Worm (Caenorhabditis elegans) whole organism, L1 larva: ENCODE results near the gene C27A2.12.

Experiments
- ama-1 ChIP-seq: fragments of 150-350 bp; optimal IDR thresholded peaks from 2 replicates; lab custom pipeline; 2014
- ceh-82 ChIP-seq, 3 experiments: fragments of 150-350 bp in 1 of 3; sonication (generic microtip) in 2 of 3; optimal IDR thresholded peaks; 2 replicates each; lab custom pipeline; 2014 to 2017; ENCODE audit warnings: missing biosample characterization in 3 of 3, missing genetic modification characterization in 3 of 3
- ces-1 ChIP-seq: fragments of 150-350 bp; optimal IDR thresholded peaks from 2 replicates; lab custom pipeline; 2014; ENCODE audit warnings: missing biosample characterization, missing genetic modification reagents, missing genetic modification characterization
- egl-13 ChIP-seq: sonication (generic microtip); optimal IDR thresholded peaks from 2 replicates; lab custom pipeline; 2016; ENCODE audit warnings: missing genotype, missing genetic modification reagents, missing genetic modification characterization, missing compliant biosample characterization
- egl-27 ChIP-seq, 2 experiments: fragments of 150-350 bp in 1 of 2; sonication (generic microtip); optimal IDR thresholded peaks; 3 replicates each; lab custom pipeline; 2017 to 2018; ENCODE audit warnings: missing biosample characterization in 2 of 2, missing genetic modification characterization in 2 of 2, missing genetic modification reagents in 2 of 2
- jun-1 ChIP-seq: fragments of 150-350 bp; optimal IDR thresholded peaks from 2 replicates; lab custom pipeline; 2014; ENCODE audit warnings: missing biosample characterization, missing genetic modification reagents, missing genetic modification characterization
- mdl-1 ChIP-seq, 2 experiments: fragments of 150-350 bp; optimal IDR thresholded peaks; 2 replicates each; lab custom pipeline; 2014 to 2017; ENCODE audit warnings: missing biosample characterization in 2 of 2, missing genetic modification characterization in 2 of 2, inconsistent platforms in 1 of 2
- nhr-12 ChIP-seq: sonication (generic microtip); optimal IDR thresholded peaks from 2 replicates; lab custom pipeline; 2017; ENCODE audit warnings: missing biosample characterization, missing genetic modification characterization
- nhr-71 ChIP-seq: sonication (generic microtip); optimal IDR thresholded peaks from 2 replicates; lab custom pipeline; 2016; ENCODE audit warnings: mild to moderate bottlenecking, missing genetic modification characterization, moderate library complexity, missing compliant biosample characterization
- nhr-77 ChIP-seq: fragments of 150-350 bp; optimal IDR thresholded peaks from 2 replicates; lab custom pipeline; 2014; ENCODE audit warnings: missing biosample characterization, missing genetic modification characterization
- unc-130 ChIP-seq: fragments of 150-350 bp; optimal IDR thresholded peaks from 2 replicates; lab custom pipeline; 2017; ENCODE audit warnings: missing biosample characterization, missing genetic modification characterization, inconsistent platforms
- ztf-11 ChIP-seq, 2 experiments: sonication (generic microtip); optimal IDR thresholded peaks; 2 replicates each; lab custom pipeline; 2016 to 2017; ENCODE audit warnings: missing genetic modification characterization in 2 of 2, missing biosample characterization in 1 of 2, missing compliant biosample characterization in 1 of 2

DNA sequence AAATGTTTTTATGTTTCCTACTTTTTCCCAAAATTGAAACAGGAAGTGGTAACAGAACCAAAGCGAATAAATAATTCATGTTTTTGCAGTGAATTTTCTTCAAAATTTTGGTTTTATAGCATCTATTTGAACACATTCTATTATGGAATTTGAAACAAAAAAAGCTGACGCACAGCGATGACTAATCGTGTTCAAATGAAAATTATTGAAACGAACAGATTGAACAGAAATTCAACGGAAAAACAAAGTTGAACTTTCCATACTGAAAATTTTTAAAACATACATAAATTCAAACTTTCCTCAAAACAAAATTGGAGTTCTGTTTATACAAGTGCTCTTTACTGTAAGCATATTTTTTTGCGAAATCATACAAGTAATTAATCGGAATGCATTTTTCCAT, 46.0 kb downstream of the C27A2.12 start, which contains the start of gene F59A6.12:
- TF ChIP-seq unc-130 (tag; lab: Kevin White, UChicago) = no peak
- no peak for TF ChIP-seq egl-13 (tag; lab: Kevin White, UChicago)
- no peak for TF ChIP-seq nhr-77 (tag; lab: Kevin White, UChicago)
- no peak for TF ChIP-seq jun-1
- TF ChIP-seq ama-1 (lab: Kevin White, UChicago) = no peak
- TF ChIP-seq nhr-12 = no peak
- no peak for TF ChIP-seq ceh-82 (tag; optimal IDR thresholded peaks at IDR 0.05; lab: Kevin White, UChicago)
- no peak for TF ChIP-seq ztf-11 (tag; optimal IDR thresholded peaks at IDR 0.05; lab: Kevin White, UChicago)
- TF ChIP-seq egl-27 (tag; optimal IDR thresholded peaks at IDR 0.05; lab: Kevin White, UChicago) = no peak
- TF ChIP-seq ces-1 = no peak
- no peak for TF ChIP-seq mdl-1 (tag; optimal IDR thresholded peaks at IDR 0.05; lab: Kevin White, UChicago)
- no peak for TF ChIP-seq nhr-71
